Worm (Caenorhabditis elegans) whole organism, L3 larva: ENCODE results near the gene sru-40.

Experiments
- R02D3.7 ChIP-seq: fragments of 150-350 bp; optimal IDR thresholded peaks from 2 replicates; lab custom pipeline; 2014; ENCODE audit warnings: missing biosample characterization, missing genetic modification characterization
- ZK546.5 ChIP-seq: sonication (generic microtip); optimal IDR thresholded peaks from 2 replicates; lab custom pipeline; 2017; ENCODE audit warnings: missing biosample characterization, missing genetic modification characterization
- aly-2 ChIP-seq: fragments of 150-350 bp; optimal IDR thresholded peaks from 2 replicates; lab custom pipeline; 2014; ENCODE audit warnings: missing biosample characterization, missing genetic modification characterization
- ama-1 ChIP-seq: fragments of 150-350 bp; optimal IDR thresholded peaks from 2 replicates; lab custom pipeline; 2018
- ceh-16 ChIP-seq: sonication (generic microtip); optimal IDR thresholded peaks from 2 replicates; lab custom pipeline; 2017; ENCODE audit warnings: missing biosample characterization, missing genetic modification characterization
- ceh-28 ChIP-seq: fragments of 150-350 bp; optimal IDR thresholded peaks from 2 replicates; lab custom pipeline; 2014; ENCODE audit warnings: missing biosample characterization, missing genetic modification reagents, missing genetic modification characterization
- ceh-9 ChIP-seq: sonication (generic microtip); optimal IDR thresholded peaks from 2 replicates; lab custom pipeline; 2018; ENCODE audit warnings: missing biosample characterization, missing genetic modification characterization
- daf-12 ChIP-seq: fragments of 150-350 bp; optimal IDR thresholded peaks from 2 replicates; lab custom pipeline; 2014; ENCODE audit warnings: missing biosample characterization, missing genetic modification reagents, missing genetic modification characterization
- egl-5 ChIP-seq: fragments of 150-350 bp; optimal IDR thresholded peaks from 2 replicates; lab custom pipeline; 2017; ENCODE audit warnings: missing biosample characterization, missing genetic modification reagents, missing genetic modification characterization, inconsistent platforms
- elt-1 ChIP-seq: fragments of 150-350 bp; optimal IDR thresholded peaks from 2 replicates; lab custom pipeline; 2014; ENCODE audit warnings: missing biosample characterization, missing genetic modification characterization
- elt-2 ChIP-seq: sonication (generic microtip); optimal IDR thresholded peaks from 2 replicates; lab custom pipeline; 2016; ENCODE audit warnings: missing genetic modification reagents, mild to moderate bottlenecking, missing genetic modification characterization, missing compliant biosample characterization
- elt-3 ChIP-seq, 3 experiments: fragments of 150-350 bp in 1 of 3; sonication (generic microtip) in 2 of 3; optimal IDR thresholded peaks; 2 replicates in 2 of 3; 4 replicates in 1 of 3; lab custom pipeline; 2014 to 2017; ENCODE audit warnings: missing biosample characterization in 3 of 3, missing genetic modification characterization in 3 of 3
- eor-1 ChIP-seq, 2 experiments: fragments of 150-350 bp; optimal IDR thresholded peaks; 2 replicates each; lab custom pipeline; 2014 to 2018; ENCODE audit warnings: missing biosample characterization in 2 of 2, missing genetic modification characterization in 2 of 2
- fkh-10 ChIP-seq: sonication (generic microtip); optimal IDR thresholded peaks from 2 replicates; lab custom pipeline; 2017; ENCODE audit warnings: missing biosample characterization, missing genetic modification reagents, missing genetic modification characterization
- fkh-2 ChIP-seq: fragments of 150-350 bp; optimal IDR thresholded peaks from 2 replicates; lab custom pipeline; 2014; ENCODE audit warnings: missing biosample characterization, missing genetic modification reagents, missing genetic modification characterization
- hmg-11 ChIP-seq: sonication (generic microtip); optimal IDR thresholded peaks from 2 replicates; lab custom pipeline; 2016; ENCODE audit warnings: missing genetic modification characterization, missing compliant biosample characterization
- jun-1 ChIP-seq: fragments of 150-350 bp; optimal IDR thresholded peaks from 2 replicates; lab custom pipeline; 2014; ENCODE audit warnings: missing biosample characterization, missing genetic modification reagents, missing genetic modification characterization
- lin-39 ChIP-seq: fragments of 150-350 bp; optimal IDR thresholded peaks from 2 replicates; lab custom pipeline; 2018; ENCODE audit warnings: missing biosample characterization, missing genetic modification reagents, missing genetic modification characterization
- lsy-12 ChIP-seq: sonication (generic microtip); optimal IDR thresholded peaks from 2 replicates; lab custom pipeline; 2016; ENCODE audit warnings: mild to moderate bottlenecking, missing genetic modification characterization, missing compliant biosample characterization
- mdl-1 ChIP-seq: fragments of 150-350 bp; optimal IDR thresholded peaks from 2 replicates; lab custom pipeline; 2014; ENCODE audit warnings: missing biosample characterization, missing genetic modification characterization
- nhr-11 ChIP-seq: fragments of 150-350 bp; optimal IDR thresholded peaks from 2 replicates; lab custom pipeline; 2014; ENCODE audit warnings: missing biosample characterization, missing genetic modification characterization
- nhr-12 ChIP-seq: fragments of 150-350 bp; optimal IDR thresholded peaks from 2 replicates; lab custom pipeline; 2014; ENCODE audit warnings: missing biosample characterization, missing genetic modification characterization
- nhr-23 ChIP-seq: fragments of 150-350 bp; optimal IDR thresholded peaks from 2 replicates; lab custom pipeline; 2014; ENCODE audit warnings: missing biosample characterization, missing genetic modification reagents, missing genetic modification characterization
- nhr-237 ChIP-seq: fragments of 150-350 bp; optimal IDR thresholded peaks from 2 replicates; lab custom pipeline; 2014; ENCODE audit warnings: missing biosample characterization, missing genetic modification characterization
- nhr-25 ChIP-seq: sonication (generic microtip); optimal IDR thresholded peaks from 2 replicates; lab custom pipeline; 2017; ENCODE audit warnings: missing biosample characterization, missing genetic modification characterization
- nhr-28 ChIP-seq: fragments of 150-350 bp; optimal IDR thresholded peaks from 2 replicates; lab custom pipeline; 2014; ENCODE audit warnings: missing biosample characterization, missing genetic modification characterization
- nhr-67 ChIP-seq: fragments of 150-350 bp; optimal IDR thresholded peaks from 2 replicates; lab custom pipeline; 2014; ENCODE audit warnings: missing biosample characterization, missing genetic modification characterization
- nhr-76 ChIP-seq: fragments of 150-350 bp; sonication (generic microtip); optimal IDR thresholded peaks from 5 replicates; lab custom pipeline; 2014; ENCODE audit warnings: missing biosample characterization, missing genetic modification characterization
- nhr-77 ChIP-seq: fragments of 150-350 bp; optimal IDR thresholded peaks from 2 replicates; lab custom pipeline; 2014; ENCODE audit warnings: missing biosample characterization, missing genetic modification characterization
- pha-4 ChIP-seq: fragments of 150-350 bp; optimal IDR thresholded peaks from 2 replicates; lab custom pipeline; 2014; ENCODE audit warnings: missing biosample characterization, missing genetic modification reagents, missing genetic modification characterization
- pqm-1 ChIP-seq: fragments of 150-350 bp; optimal IDR thresholded peaks from 2 replicates; lab custom pipeline; 2017; ENCODE audit warnings: missing biosample characterization, missing genetic modification characterization, inconsistent platforms
- skn-1 ChIP-seq: fragments of 150-350 bp; optimal IDR thresholded peaks from 2 replicates; lab custom pipeline; 2014; ENCODE audit warnings: missing biosample characterization, missing genetic modification characterization
- unc-39 ChIP-seq: sonication (generic microtip); optimal IDR thresholded peaks from 4 replicates; lab custom pipeline; 2017; ENCODE audit warnings: missing biosample characterization, missing genetic modification characterization
- unc-62 ChIP-seq: fragments of 150-350 bp; sonication (generic microtip); optimal IDR thresholded peaks from 4 replicates; lab custom pipeline; 2014; ENCODE audit warnings: missing biosample characterization, missing genetic modification reagents, missing genetic modification characterization
- ztf-4 ChIP-seq: fragments of 150-350 bp; optimal IDR thresholded peaks from 2 replicates; lab custom pipeline; 2014; ENCODE audit warnings: missing biosample characterization, missing genetic modification characterization

The sru-40 gene

ce11 chrV:9853801-9854200 is 20.0 kb upstream of the sru-40 start:
- TF ChIP-seq nhr-25 (tag; lab: Kevin White, UChicago) (no peak), nhr-67 (tag; lab: Kevin White, UChicago) (no peak), elt-1 (no peak), fkh-2 (tag; lab: Kevin White, UChicago) (no peak), hmg-11 (peak; percentile 10), nhr-28 (tag; lab: Kevin White, UChicago) (no peak), ceh-16 (no peak), unc-62 (no peak), lin-39 (tag; lab: Kevin White, UChicago) (peak; percentile 44)

ce11 chrV:9848576-9848975 is 14.8 kb upstream of the sru-40 start:
- TF ChIP-seq elt-3 (tag; optimal IDR thresholded peaks at IDR 0.05; lab: Kevin White, UChicago), result no peak
- no peak for TF ChIP-seq nhr-12 (tag; lab: Kevin White, UChicago)
- no peak for TF ChIP-seq unc-39 (tag; lab: Kevin White, UChicago)
- TF ChIP-seq ceh-28 (tag; lab: Kevin White, UChicago), result no peak
- no peak for TF ChIP-seq eor-1 (tag; optimal IDR thresholded peaks at IDR 0.05; lab: Kevin White, UChicago)
- no peak for TF ChIP-seq unc-62
- no peak for TF ChIP-seq lsy-12 (tag; lab: Kevin White, UChicago)
- no peak for TF ChIP-seq daf-12 (tag; lab: Kevin White, UChicago)
- no peak for TF ChIP-seq hmg-11
- no peak for TF ChIP-seq jun-1 (tag; lab: Kevin White, UChicago)
- TF ChIP-seq nhr-77 (tag; lab: Kevin White, UChicago), result no peak
- TF ChIP-seq pha-4, result no peak
- no peak for TF ChIP-seq ztf-4 (tag; lab: Kevin White, UChicago)
- no peak for TF ChIP-seq ceh-9
- TF ChIP-seq egl-5, result no peak

- no peak for TF ChIP-seq unc-62
- TF ChIP-seq lsy-12 (tag; lab: Kevin White, UChicago), result no peak
- no peak for TF ChIP-seq nhr-11 (tag; lab: Kevin White, UChicago)
- TF ChIP-seq nhr-25 (tag; lab: Kevin White, UChicago), result no peak
- no peak for TF ChIP-seq nhr-12 (tag; lab: Kevin White, UChicago)
- no peak for TF ChIP-seq ztf-4 (tag; lab: Kevin White, UChicago)
- no peak for TF ChIP-seq nhr-76
- TF ChIP-seq ceh-16, result no peak
- no peak for TF ChIP-seq nhr-23 (tag; lab: Kevin White, UChicago)
These were observed 9.6 kb upstream of the sru-40 start, which contains the start of gene sru-8 for ce11 chrV:9843376-9843916. Gene sru-8, plus strand, starts transcription at chrV:9843866.

ce11 chrV:9841376-9841775 is 7.6 kb upstream of the sru-40 start, which contains the start of gene sru-36:
Gene sru-36, plus strand, starts transcription at chrV:9841676.
- TF ChIP-seq mdl-1 (tag; lab: Kevin White, UChicago) (no peak), ceh-16 (no peak), pqm-1 (tag; lab: Kevin White, UChicago) (no peak), ama-1 (lab: Kevin White, UChicago) (no peak), R02D3.7 (tag; lab: Kevin White, UChicago) (no peak), fkh-2 (tag; lab: Kevin White, UChicago) (no peak), pha-4 (no peak), nhr-12 (tag; lab: Kevin White, UChicago) (no peak), nhr-28 (tag; lab: Kevin White, UChicago) (no peak), aly-2 (tag; lab: Kevin White, UChicago) (no peak), unc-39 (tag; lab: Kevin White, UChicago) (no peak), ztf-4 (tag; lab: Kevin White, UChicago) (no peak), elt-3 (tag; optimal IDR thresholded peaks at IDR 0.05; lab: Kevin White, UChicago) (no peak), eor-1 (tag; optimal IDR thresholded peaks at IDR 0.05; lab: Kevin White, UChicago) (no peak)

- TF ChIP-seq nhr-237 (tag; lab: Kevin White, UChicago) (no peak), elt-1 (no peak), fkh-10 (GFP tag; lab: Kevin White, UChicago) (no peak), elt-2 (no peak), ZK546.5 (tag; lab: Kevin White, UChicago) (no peak), skn-1 (tag; lab: Kevin White, UChicago) (no peak)
- TF ChIP-seq, all 47 proteins: peak for 0
These were observed 3.9 kb upstream of the sru-40 start, which contains the start of gene srsx-21 for ce11 chrV:9837679-9838078. Gene srsx-21, plus strand, starts transcription at chrV:9837979.
